Fruit fly (Drosophila melanogaster) whole organism, embryonic: ENCODE data around the gene east.

Experiments
- Ada2b ChIP-seq: fragments of 200-800 bp; sonication (Bioruptor generic); IDR thresholded peaks from 2 replicates; pipeline ENCODE4 v1.3.6; 2022; ENCODE audit warnings: missing biosample characterization, missing genetic modification characterization
- B-H2 ChIP-seq: fragments of 200-800 bp; sonication (Bioruptor generic); optimal IDR thresholded peaks from 2 replicates; lab custom pipeline; 2018; ENCODE audit warnings: missing biosample characterization, mild to moderate bottlenecking, missing genetic modification characterization
- Bdp1 ChIP-seq: fragments of 200-800 bp; sonication (Bioruptor generic); optimal IDR thresholded peaks from 3 replicates; lab custom pipeline; 2016; ENCODE audit warnings: missing biosample characterization, missing genetic modification characterization
- C15 ChIP-seq: fragments of 200-800 bp; sonication (Bioruptor generic); IDR thresholded peaks from 3 replicates; pipeline ENCODE4 v1.3.6; 2022; ENCODE audit warnings: missing biosample characterization, missing genetic modification characterization
- CG10147 ChIP-seq: fragments of 200-800 bp; sonication (Bioruptor generic); optimal IDR thresholded peaks from 2 replicates; lab custom pipeline; 2019; ENCODE audit warnings: missing biosample characterization, mild to moderate bottlenecking, missing genetic modification characterization, moderate library complexity
- CG10267 ChIP-seq: fragments of 200-800 bp; sonication (Bioruptor generic); optimal IDR thresholded peaks from 2 replicates; lab custom pipeline; 2018; ENCODE audit warnings: missing biosample characterization, mild to moderate bottlenecking, missing genetic modification characterization, moderate library complexity
- CG10274 ChIP-seq: fragments of 200-800 bp; sonication (Bioruptor generic); optimal IDR thresholded peaks from 3 replicates; lab custom pipeline; 2017; ENCODE audit warnings: missing biosample characterization, mild to moderate bottlenecking, missing genetic modification characterization
- CG11085 ChIP-seq: fragments of 200-800 bp; sonication (Bioruptor generic); IDR thresholded peaks from 2 replicates; pipeline ENCODE4 v1.3.6; 2022; ENCODE audit warnings: missing biosample characterization, missing genetic modification characterization
- CG17328 ChIP-seq: fragments of 200-800 bp; sonication (Bioruptor generic); IDR thresholded peaks from 2 replicates; pipeline ENCODE4 v1.3.6; 2022; ENCODE audit warnings: missing biosample characterization, missing genetic modification characterization
- CG17361 ChIP-seq: fragments of 200-800 bp; sonication (Bioruptor generic); IDR thresholded peaks from 3 replicates; pipeline ENCODE4 v1.3.6; 2022; ENCODE audit warnings: missing biosample characterization, missing genetic modification characterization
- CG17802 ChIP-seq: fragments of 200-800 bp; sonication (Bioruptor generic); optimal IDR thresholded peaks from 2 replicates; lab custom pipeline; 2018; ENCODE audit warnings: missing biosample characterization, mild to moderate bottlenecking, missing genetic modification characterization, moderate library complexity
- CG18011 ChIP-seq: fragments of 200-800 bp; sonication (Bioruptor generic); optimal IDR thresholded peaks from 2 replicates; lab custom pipeline; 2017; ENCODE audit warnings: missing biosample characterization, missing genetic modification characterization, mild to moderate bottlenecking, moderate library complexity, missing genotype
- CG18619 ChIP-seq: fragments of 200-800 bp; sonication (Bioruptor generic); optimal IDR thresholded peaks from 3 replicates; lab custom pipeline; 2017; ENCODE audit warnings: missing biosample characterization, mild to moderate bottlenecking, missing genetic modification characterization
- CG3163 ChIP-seq: fragments of 200-800 bp; sonication (Bioruptor generic); optimal IDR thresholded peaks from 3 replicates; lab custom pipeline; 2016; ENCODE audit warnings: missing biosample characterization, missing genetic modification characterization
- CG3281 ChIP-seq: fragments of 200-800 bp; sonication (Bioruptor generic); optimal IDR thresholded peaks from 3 replicates; lab custom pipeline; 2017; ENCODE audit warnings: missing biosample characterization, mild to moderate bottlenecking, missing genetic modification characterization
- CG6654 ChIP-seq: fragments of 200-800 bp; sonication (Bioruptor generic); optimal IDR thresholded peaks from 2 replicates; lab custom pipeline; 2017; ENCODE audit warnings: missing biosample characterization, mild to moderate bottlenecking, missing genetic modification characterization
- CG6791 ChIP-seq: fragments of 200-800 bp; sonication (Bioruptor generic); IDR thresholded peaks from 3 replicates; pipeline ENCODE4 v1.3.6; 2022; ENCODE audit warnings: missing biosample characterization, missing genetic modification characterization; ENCODE audit not compliant: partially characterized antibody
- CG6854 ChIP-seq: fragments of 200-800 bp; sonication (Bioruptor generic); optimal IDR thresholded peaks from 3 replicates; lab custom pipeline; 2017; ENCODE audit warnings: missing biosample characterization, mild to moderate bottlenecking, missing genetic modification characterization
- CG7839 ChIP-seq: fragments of 200-800 bp; sonication (Bioruptor generic); optimal IDR thresholded peaks from 3 replicates; lab custom pipeline; 2018; ENCODE audit warnings: missing biosample characterization, mild to moderate bottlenecking, missing genetic modification characterization, moderate library complexity
- CG9609 ChIP-seq: fragments of 200-800 bp; sonication (Bioruptor generic); optimal IDR thresholded peaks from 3 replicates; lab custom pipeline; 2016; ENCODE audit warnings: missing biosample characterization, missing genetic modification characterization
- CG9932 ChIP-seq: fragments of 200-800 bp; sonication (Bioruptor generic); IDR thresholded peaks from 2 replicates; pipeline ENCODE4 v1.3.6; 2022; ENCODE audit warnings: missing biosample characterization, missing genetic modification characterization
- D19A ChIP-seq: fragments of 200-800 bp; optimal IDR thresholded peaks from 3 replicates; lab custom pipeline; 2019; ENCODE audit warnings: missing biosample characterization, mild to moderate bottlenecking, missing genetic modification characterization, moderate library complexity
- Dek ChIP-seq: fragments of 200-800 bp; sonication (Bioruptor generic); optimal IDR thresholded peaks from 3 replicates; lab custom pipeline; 2019; ENCODE audit warnings: missing biosample characterization, mild to moderate bottlenecking, missing genetic modification characterization, moderate library complexity
- Dip3 ChIP-seq: fragments of 200-800 bp; sonication (Bioruptor generic); optimal IDR thresholded peaks from 3 replicates; lab custom pipeline; 2016; ENCODE audit warnings: missing biosample characterization, missing genetic modification characterization
- Eip74EF ChIP-seq, 2 experiments: fragments of 200-800 bp in 1 of 2; fragments of >200 bp in 1 of 2; sonication (Bioruptor generic) in 1 of 2; optimal IDR thresholded peaks; 2 replicates each; lab custom pipeline; 2017 to 2019; ENCODE audit warnings: missing biosample characterization in 2 of 2, missing genetic modification characterization in 2 of 2, mild to moderate bottlenecking in 1 of 2, moderate library complexity in 1 of 2
- Ets97D ChIP-seq: fragments of 200-800 bp; sonication (Bioruptor generic); optimal IDR thresholded peaks from 3 replicates; lab custom pipeline; 2016; ENCODE audit warnings: missing biosample characterization, missing genetic modification characterization
- Hr3 ChIP-seq: fragments of 200-800 bp; sonication (Bioruptor generic); optimal IDR thresholded peaks from 3 replicates; lab custom pipeline; 2016; ENCODE audit warnings: missing biosample characterization, missing genetic modification characterization
- Hr39 ChIP-seq: fragments of >200 bp; optimal IDR thresholded peaks from 2 replicates; lab custom pipeline; 2017
- Mad ChIP-seq: fragments of 200-800 bp; sonication (Bioruptor generic); optimal IDR thresholded peaks from 2 replicates; lab custom pipeline; 2016; ENCODE audit warnings: missing biosample characterization, missing genetic modification characterization
- Med ChIP-seq: fragments of 200-800 bp; sonication (Bioruptor generic); peaks from one replicate; lab custom pipeline; 2016; ENCODE audit warnings: missing biosample characterization, missing genetic modification characterization, mild to moderate bottlenecking, inconsistent platforms, moderate library complexity
- NFAT ChIP-seq: fragments of 200-800 bp; sonication (Bioruptor generic); IDR thresholded peaks from 2 replicates; pipeline ENCODE4 v1.3.6; 2022; ENCODE audit warnings: missing biosample characterization, missing genetic modification characterization
- Oli ChIP-seq: fragments of 200-800 bp; sonication (Bioruptor generic); optimal IDR thresholded peaks from 2 replicates; lab custom pipeline; 2018; ENCODE audit warnings: missing biosample characterization, mild to moderate bottlenecking, missing genetic modification characterization, moderate library complexity
- Rx ChIP-seq: fragments of 200-800 bp; sonication (Bioruptor generic); IDR thresholded peaks from 2 replicates; pipeline ENCODE4 v1.3.6; 2022; ENCODE audit warnings: missing biosample characterization, missing genetic modification characterization
- Sry-β ChIP-seq: fragments of 200-800 bp; sonication (Bioruptor generic); optimal IDR thresholded peaks from 2 replicates; lab custom pipeline; 2018; ENCODE audit warnings: missing biosample characterization, mild to moderate bottlenecking, missing genetic modification characterization, moderate library complexity
- Xrp1 ChIP-seq: fragments of 200-800 bp; sonication (Bioruptor generic); IDR thresholded peaks from 2 replicates; pipeline ENCODE4 v1.3.6; 2022; ENCODE audit warnings: missing biosample characterization, missing genetic modification characterization
- ap ChIP-seq: fragments of 200-800 bp; sonication (Bioruptor generic); IDR thresholded peaks from 2 replicates; pipeline ENCODE4 v1.3.6; 2022; ENCODE audit warnings: missing biosample characterization, missing genetic modification characterization
- bsh ChIP-seq, 2 experiments: fragments of 200-800 bp; sonication (Bioruptor generic); optimal IDR thresholded peaks; 2 replicates each; lab custom pipeline; 2017 to 2018; ENCODE audit warnings: mild to moderate bottlenecking in 2 of 2, missing biosample characterization in 2 of 2, missing genetic modification characterization in 2 of 2, moderate library complexity in 1 of 2
- chif ChIP-seq, 2 experiments: fragments of 200-800 bp; sonication (Bioruptor generic); optimal IDR thresholded peaks; 3 replicates each; lab custom pipeline; 2016; ENCODE audit warnings: missing biosample characterization in 2 of 2, missing genetic modification characterization in 2 of 2
- dmrt99B ChIP-seq: fragments of 200-800 bp; sonication (Bioruptor generic); optimal IDR thresholded peaks from 2 replicates; lab custom pipeline; 2018; ENCODE audit warnings: missing biosample characterization, mild to moderate bottlenecking, missing genetic modification characterization, moderate library complexity
- esg ChIP-seq: fragments of 200-800 bp; sonication (Bioruptor generic); conservative IDR thresholded peaks from 2 replicates; pipeline ENCODE4 v1.3.6; 2022; ENCODE audit warnings: missing biosample characterization, missing genetic modification characterization
- fu2 ChIP-seq: fragments of 200-800 bp; sonication (Bioruptor generic); optimal IDR thresholded peaks from 2 replicates; lab custom pipeline; 2016; ENCODE audit warnings: missing biosample characterization, missing genetic modification characterization
- hkb ChIP-seq, 2 experiments: fragments of 200-800 bp in 1 of 2; fragments of >200 bp in 1 of 2; sonication (Bioruptor generic) in 1 of 2; IDR thresholded peaks in 1 of 2; optimal IDR thresholded peaks in 1 of 2; 2 replicates each; pipeline versions ENCODE4 v1.3.6 to Lab custom; 2017 to 2022; ENCODE audit warnings: missing biosample characterization in 1 of 2, missing genetic modification characterization in 1 of 2
- jumu ChIP-seq: fragments of 200-800 bp; sonication (Bioruptor generic); optimal IDR thresholded peaks from 3 replicates; lab custom pipeline; 2016; ENCODE audit warnings: missing biosample characterization, missing genetic modification characterization
- peb ChIP-seq: fragments of 200-800 bp; sonication (Bioruptor generic); IDR thresholded peaks from 2 replicates; pipeline ENCODE4 v1.3.6; 2022; ENCODE audit warnings: missing biosample characterization, missing genetic modification characterization
- repo ChIP-seq: fragments of 200-800 bp; sonication (Bioruptor generic); optimal IDR thresholded peaks from 2 replicates; lab custom pipeline; 2016; ENCODE audit warnings: missing biosample characterization, missing genetic modification characterization
- so ChIP-seq: fragments of 200-800 bp; sonication (Bioruptor generic); IDR thresholded peaks from 3 replicates; pipeline ENCODE4 v1.3.6; 2022; ENCODE audit warnings: missing biosample characterization, missing genetic modification characterization
- sr ChIP-seq: fragments of 200-800 bp; sonication (Bioruptor generic); IDR thresholded peaks from 3 replicates; pipeline ENCODE4 v1.3.6; 2022; ENCODE audit warnings: missing biosample characterization, missing genetic modification characterization
- ssp ChIP-seq: fragments of 200-800 bp; sonication (Bioruptor generic); IDR thresholded peaks from 2 replicates; pipeline ENCODE4 v1.3.6; 2022; ENCODE audit warnings: missing biosample characterization, missing genetic modification characterization
- wdn ChIP-seq: fragments of 200-800 bp; sonication (Bioruptor generic); IDR thresholded peaks from 2 replicates; pipeline ENCODE4 v1.3.6; 2022; ENCODE audit warnings: missing biosample characterization, missing genetic modification characterization

east gene

DNA sequence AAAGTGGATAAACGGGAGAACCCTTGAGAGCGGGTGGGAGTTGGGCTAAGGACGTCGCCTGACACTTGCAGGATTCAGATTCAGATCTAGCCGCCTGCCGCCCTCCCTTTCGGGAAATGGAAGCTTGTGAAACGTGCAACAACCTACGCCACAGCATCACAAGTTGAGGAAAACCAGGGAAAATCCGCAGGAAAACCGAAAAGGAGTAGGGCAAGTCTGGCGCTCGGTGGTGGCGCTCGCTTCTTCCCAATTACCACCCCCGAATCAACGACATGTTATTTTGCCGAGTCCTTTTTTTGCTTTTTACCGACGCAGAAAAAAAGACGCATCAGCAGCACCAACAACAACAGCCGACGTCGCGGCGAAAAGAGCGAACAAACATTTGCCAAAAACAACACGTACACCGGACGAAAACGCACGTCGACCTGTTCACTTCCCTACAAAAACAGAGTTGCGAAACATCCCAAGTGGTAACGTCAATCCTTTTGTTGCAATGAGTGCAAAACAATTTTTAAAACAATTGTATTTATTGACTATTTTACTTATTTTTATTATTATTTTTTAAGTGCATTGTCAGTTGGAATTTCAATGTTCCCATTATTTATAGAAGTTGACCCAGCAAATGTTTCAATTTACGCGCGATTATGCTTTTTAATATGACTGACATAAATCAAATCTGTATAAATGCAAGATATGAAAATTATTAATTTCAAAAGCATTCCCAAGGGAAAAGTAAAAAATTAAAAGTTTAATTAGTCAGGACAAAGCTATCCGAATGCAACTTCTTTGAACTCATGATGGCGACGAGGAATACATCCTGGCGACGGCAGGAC lies 844 bp downstream of the east start (continued):
- TF ChIP-seq jumu = no peak
- TF ChIP-seq fu2 (GFP tag; lab: Kevin White, UChicago) = no peak
- TF ChIP-seq CG17802 (tag; lab: Kevin White, UChicago) = no peak
- TF ChIP-seq chif (GFP tag; optimal IDR thresholded peaks at IDR 0.05; lab: Kevin White, UChicago) = peak in 1 of 2 experiments; percentile 17
- TF ChIP-seq CG6791 (GFP tag; lab: Robert Waterston, UW) = no peak
- TF ChIP-seq CG17361 = peak; percentile 77
- peak; percentile 13 for TF ChIP-seq CG18011 (GFP tag; lab: Kevin White, UChicago)
- peak; percentile 35 for TF ChIP-seq CG6854 (GFP tag; lab: Kevin White, UChicago)
- TF ChIP-seq repo (GFP tag; lab: Kevin White, UChicago) = no peak
- peak; percentile 13 for TF ChIP-seq Mad (GFP tag; lab: Kevin White, UChicago)
- peak; percentile 41 for TF ChIP-seq Hr3 (GFP tag; lab: Kevin White, UChicago)
- no peak for TF ChIP-seq CG6654 (GFP tag; lab: Kevin White, UChicago)
- peak; percentile 34 for TF ChIP-seq CG10267 (tag; lab: Kevin White, UChicago)
- no peak for TF ChIP-seq Bdp1 (GFP tag; lab: Kevin White, UChicago)
- TF ChIP-seq Med (GFP tag; lab: Kevin White, UChicago) = peak; percentile 71
- no peak for TF ChIP-seq Hr39 (lab: Kevin White, UChicago)
- no peak for TF ChIP-seq CG3163
- TF ChIP-seq NFAT (GFP tag; lab: Robert Waterston, UW) = peak; percentile 50; the same call in 1 of the 2 replicates
- peak; percentile 8 for TF ChIP-seq Dip3
- TF ChIP-seq CG17328 (GFP tag; lab: Robert Waterston, UW) = peak; percentile 59
- TF ChIP-seq dmrt99B (tag; lab: Kevin White, UChicago) = peak; percentile 58
- no peak for TF ChIP-seq hkb (optimal IDR thresholded peaks at IDR 0.05; lab: Kevin White, UChicago)
- peak; percentile 45; the same call in 1 of the 2 replicates for TF ChIP-seq hkb (GFP tag; IDR thresholded peaks at IDR 0.05; lab: Robert Waterston, UW)
- TF ChIP-seq B-H2 = no peak
- TF ChIP-seq sr (GFP tag; lab: Robert Waterston, UW) = 0 out of 3 replicates have a peak, but pooled peaks have one; percentile 2
- no peak for TF ChIP-seq wdn (GFP tag; lab: Robert Waterston, UW)
- peak; percentile 40 for TF ChIP-seq Dek (tag; lab: Kevin White, UChicago)
- peak; percentile 67 for TF ChIP-seq CG7839 (tag; lab: Kevin White, UChicago)
- TF ChIP-seq CG3281 (GFP tag; lab: Kevin White, UChicago) = peak; percentile 58
- peak; percentile 54 for TF ChIP-seq Oli (tag; lab: Kevin White, UChicago)
- peak; percentile 61 for TF ChIP-seq Rx (GFP tag; lab: Robert Waterston, UW)
- peak; percentile 51 for TF ChIP-seq CG9932
- TF ChIP-seq Ets97D = no peak
- no peak for TF ChIP-seq CG11085 (GFP tag; lab: Robert Waterston, UW)
- TF ChIP-seq peb (GFP tag; lab: Robert Waterston, UW) = 0 out of 2 replicates have a peak, but pooled peaks have one; percentile 15
- TF ChIP-seq Sry-β (GFP tag; lab: Kevin White, UChicago) = no peak
- peak; percentile 47 for TF ChIP-seq CG18619
- peak; percentile 69 for TF ChIP-seq esg (GFP tag; lab: Robert Waterston, UW)
- TF ChIP-seq so (GFP tag; lab: Robert Waterston, UW) = 0 out of 3 replicates have a peak, but pooled peaks have one; percentile 47
- TF ChIP-seq Xrp1 (GFP tag; lab: Robert Waterston, UW) = peak; percentile 68; the same call in 1 of the 2 replicates
- peak; percentile 88 for TF ChIP-seq D19A
- no peak for TF ChIP-seq ap (GFP tag; lab: Robert Waterston, UW)
- TF ChIP-seq CG10147 (GFP tag; lab: Kevin White, UChicago) = peak; percentile 46
- no peak for TF ChIP-seq CG9609
- peak; percentile 52; the same call in 1 of the 2 replicates for TF ChIP-seq ssp (GFP tag; lab: Robert Waterston, UW)
- TF ChIP-seq CG10274 (GFP tag; lab: Kevin White, UChicago) = peak; percentile 16
- no peak for TF ChIP-seq C15 (GFP tag; lab: Robert Waterston, UW)
- peak in 1 of 2 experiments; percentile 61 for TF ChIP-seq bsh (GFP tag; optimal IDR thresholded peaks at IDR 0.05; lab: Kevin White, UChicago)
- TF ChIP-seq Eip74EF (GFP tag; optimal IDR thresholded peaks at IDR 0.05; lab: Kevin White, UChicago) = no peak
- TF ChIP-seq Ada2b (GFP tag; lab: Robert Waterston, UW) = peak; percentile 76
